Fruit fly (Drosophila melanogaster) S2 (cell line): Measurements from ENCODE around the gene CG3842.
"Not testable (repeated sequence)": the region's sequence is repeated elsewhere in the genome, so short reads cannot be mapped to it uniquely, and the experiment has no call there.

Experiments used
- CG8478 ChIP-seq: fragments of >200 bp; optimal IDR thresholded peaks from 2 replicates; lab custom pipeline; 2018
- CTCF ChIP-seq, 2 experiments: fragments of >200 bp; optimal IDR thresholded peaks; 2 replicates each; lab custom pipeline; 2018

The CG3842 gene

DNA sequence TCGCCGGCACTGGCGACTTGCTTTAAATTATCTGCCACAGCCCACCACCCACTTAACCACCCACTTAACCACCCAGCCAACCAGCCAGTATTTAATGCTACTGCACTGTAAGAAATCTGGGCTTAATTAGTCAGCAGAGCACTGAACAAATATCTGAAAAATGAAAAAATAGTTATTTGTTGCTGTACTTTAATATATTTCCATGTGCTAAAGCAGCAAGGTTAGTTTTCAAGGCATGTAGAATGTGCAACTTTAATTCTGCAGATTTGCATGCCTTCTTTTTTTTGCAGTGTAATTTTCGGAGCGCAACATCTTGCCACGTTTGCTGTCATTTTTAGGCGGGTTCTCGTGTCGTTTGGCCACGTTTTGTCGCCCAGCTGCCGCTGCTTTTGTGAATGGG is 38.1 kb downstream of the CG3842 start:
- TF ChIP-seq CG8478 (lab: Kevin White, UChicago) = no peak
- TF ChIP-seq CTCF (optimal IDR thresholded peaks at IDR 0.05; lab: Kevin White, UChicago) = no peak

DNA sequence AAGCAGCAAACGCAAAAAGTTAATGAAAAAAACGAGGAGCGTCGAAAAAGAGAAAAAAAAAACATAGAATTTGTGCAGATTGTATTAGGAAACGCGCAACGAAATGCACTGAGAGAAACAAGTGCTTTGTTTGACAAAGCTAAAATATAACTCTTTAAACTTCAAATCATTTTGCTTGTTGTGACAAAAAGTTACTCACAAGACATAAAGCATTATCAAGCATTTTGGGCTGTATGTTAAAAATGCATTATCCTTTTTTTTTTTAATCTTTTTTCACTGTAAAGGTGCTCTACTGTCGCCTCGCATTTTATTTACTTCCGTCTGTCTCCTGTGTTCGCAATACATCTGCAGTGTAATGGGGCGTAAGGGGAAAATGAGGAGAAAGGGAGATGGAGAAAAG is 39.2 kb downstream of the CG3842 start:
- no peak for TF ChIP-seq CTCF (optimal IDR thresholded peaks at IDR 0.05; lab: Kevin White, UChicago)
- TF ChIP-seq CG8478 (lab: Kevin White, UChicago) = no peak

DNA sequence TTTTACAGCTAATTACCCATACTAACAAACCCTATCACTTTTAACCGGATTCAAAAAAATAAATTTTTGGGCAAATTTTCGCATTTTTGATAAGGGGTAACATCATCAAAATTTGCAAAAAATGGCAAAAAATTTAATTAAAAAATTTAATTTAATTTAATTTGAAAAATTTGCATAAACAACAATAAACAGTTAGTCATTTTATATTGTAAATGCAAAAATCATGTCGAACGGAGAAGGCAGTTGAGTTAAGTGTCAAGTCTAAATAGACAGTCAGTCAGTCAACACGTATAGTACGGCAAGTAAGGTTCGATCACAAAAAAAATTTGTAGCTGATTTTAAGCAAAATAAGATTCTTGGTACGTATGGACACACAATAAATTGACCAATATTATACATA is 46.4 kb downstream of the CG3842 start, which contains the start of gene CG33664:
Gene CG33664, plus strand, starts transcription at position 301 of the 400 bp plus-strand sequence.
- not testable (repeated sequence) for TF ChIP-seq CG8478 (lab: Kevin White, UChicago); CTCF (optimal IDR thresholded peaks at IDR 0.05; lab: Kevin White, UChicago)
